Worm (Caenorhabditis elegans) whole organism, late embryonic: Measurements from ENCODE around the gene tag-325.

Experiments used
- C08G9.2 ChIP-seq: sonication (generic microtip); optimal IDR thresholded peaks from 2 replicates; lab custom pipeline; 2016; ENCODE audit warnings: mild to moderate bottlenecking, missing genetic modification characterization, moderate library complexity, missing compliant biosample characterization
- C38D4.7 ChIP-seq: fragments of 200-800 bp; sonication (Bioruptor generic); optimal IDR thresholded peaks from 2 replicates; lab custom pipeline; 2018; ENCODE audit warnings: mild to moderate bottlenecking, missing genetic modification characterization, moderate library complexity, missing compliant biosample characterization
- F13H6.1 ChIP-seq: sonication (generic microtip); optimal IDR thresholded peaks from 2 replicates; lab custom pipeline; 2016; ENCODE audit warnings: missing genetic modification characterization, missing compliant biosample characterization
- T23F11.4 ChIP-seq: fragments of 200-800 bp; sonication (Bioruptor generic); optimal IDR thresholded peaks from 2 replicates; lab custom pipeline; 2018; ENCODE audit warnings: mild to moderate bottlenecking, missing genetic modification characterization, missing compliant biosample characterization
- Y22D7AL.16 ChIP-seq: sonication (generic microtip); optimal IDR thresholded peaks from 2 replicates; lab custom pipeline; 2016; ENCODE audit warnings: missing genetic modification characterization, missing compliant biosample characterization
- ceh-14 ChIP-seq: sonication (generic microtip); optimal IDR thresholded peaks from 2 replicates; lab custom pipeline; 2016; ENCODE audit warnings: missing genotype, missing genetic modification characterization, missing compliant biosample characterization
- ceh-19 ChIP-seq: fragments of 200-800 bp; sonication (Bioruptor generic); optimal IDR thresholded peaks from 2 replicates; lab custom pipeline; 2018; ENCODE audit warnings: mild to moderate bottlenecking, missing genetic modification characterization, missing compliant biosample characterization
- ceh-22 ChIP-seq: sonication (generic microtip); optimal IDR thresholded peaks from 2 replicates; lab custom pipeline; 2017; ENCODE audit warnings: missing biosample characterization, missing genetic modification characterization
- ceh-30 ChIP-seq: fragments of 150-350 bp; optimal IDR thresholded peaks from 2 replicates; lab custom pipeline; 2014; ENCODE audit warnings: missing biosample characterization, missing genetic modification characterization
- ceh-34 ChIP-seq: sonication (generic microtip); optimal IDR thresholded peaks from 2 replicates; lab custom pipeline; 2016; ENCODE audit warnings: mild to moderate bottlenecking, missing genetic modification characterization, missing compliant biosample characterization
- ceh-48 ChIP-seq: sonication (generic microtip); optimal IDR thresholded peaks from 2 replicates; lab custom pipeline; 2016; ENCODE audit warnings: missing genetic modification characterization, inconsistent platforms, missing compliant biosample characterization
- ceh-6 ChIP-seq: fragments of 200-800 bp; sonication (Bioruptor generic); optimal IDR thresholded peaks from 2 replicates; lab custom pipeline; 2018; ENCODE audit warnings: mild to moderate bottlenecking, missing genetic modification characterization, missing compliant biosample characterization
- ceh-9 ChIP-seq: sonication (generic microtip); optimal IDR thresholded peaks from 2 replicates; lab custom pipeline; 2016; ENCODE audit warnings: mild to moderate bottlenecking, missing genetic modification characterization, inconsistent platforms, missing compliant biosample characterization
- che-1 ChIP-seq: sonication (generic microtip); optimal IDR thresholded peaks from 2 replicates; lab custom pipeline; 2016; ENCODE audit warnings: mild to moderate bottlenecking, missing genetic modification characterization, missing compliant biosample characterization
- elt-2 ChIP-seq: sonication (generic microtip); optimal IDR thresholded peaks from 2 replicates; lab custom pipeline; 2016; ENCODE audit warnings: missing genetic modification reagents, missing genetic modification characterization, missing compliant biosample characterization
- eyg-1 ChIP-seq: sonication (generic microtip); optimal IDR thresholded peaks from 2 replicates; lab custom pipeline; 2016; ENCODE audit warnings: missing genotype, missing genetic modification characterization, missing compliant biosample characterization
- fkh-10 ChIP-seq: fragments of 150-350 bp; optimal IDR thresholded peaks from 2 replicates; lab custom pipeline; 2014; ENCODE audit warnings: missing biosample characterization, missing genetic modification reagents, missing genetic modification characterization
- hlh-13 ChIP-seq: fragments of 200-800 bp; sonication (Bioruptor generic); optimal IDR thresholded peaks from 2 replicates; lab custom pipeline; 2018; ENCODE audit warnings: mild to moderate bottlenecking, missing genetic modification characterization, missing compliant biosample characterization
- hlh-30 ChIP-seq: sonication (generic microtip); optimal IDR thresholded peaks from 2 replicates; lab custom pipeline; 2017; ENCODE audit warnings: antibody characterized with exemption, missing genetic modification characterization, missing compliant biosample characterization; ENCODE audit not compliant: insufficient read depth
- mec-3 ChIP-seq: sonication (generic microtip); optimal IDR thresholded peaks from 2 replicates; lab custom pipeline; 2016; ENCODE audit warnings: borderline replicate concordance, missing genetic modification characterization, missing compliant biosample characterization
- nfya-1 ChIP-seq: sonication (generic microtip); optimal IDR thresholded peaks from 2 replicates; lab custom pipeline; 2017; ENCODE audit warnings: missing genetic modification characterization, mild to moderate bottlenecking, missing compliant biosample characterization, antibody characterized with exemption, moderate library complexity
- nhr-11 ChIP-seq: fragments of 150-350 bp; optimal IDR thresholded peaks from 2 replicates; lab custom pipeline; 2014; ENCODE audit warnings: missing biosample characterization, missing genetic modification characterization
- pag-3 ChIP-seq: sonication (generic microtip); optimal IDR thresholded peaks from 2 replicates; lab custom pipeline; 2016; ENCODE audit warnings: missing compliant biosample characterization, missing genetic modification characterization, borderline replicate concordance
- pax-1 ChIP-seq: fragments of 150-350 bp; optimal IDR thresholded peaks from 2 replicates; lab custom pipeline; 2014; ENCODE audit warnings: missing biosample characterization, missing genetic modification characterization
- pha-4 ChIP-seq: fragments of 150-350 bp; optimal IDR thresholded peaks from 2 replicates; lab custom pipeline; 2018; ENCODE audit warnings: missing biosample characterization, missing genetic modification reagents, missing genetic modification characterization
- pqm-1 ChIP-seq: sonication (generic microtip); optimal IDR thresholded peaks from 2 replicates; lab custom pipeline; 2016; ENCODE audit warnings: missing genetic modification characterization, missing compliant biosample characterization
- ref-2 ChIP-seq: sonication (generic microtip); optimal IDR thresholded peaks from 2 replicates; lab custom pipeline; 2016; ENCODE audit warnings: missing genetic modification characterization, missing compliant biosample characterization
- rnt-1 ChIP-seq: sonication (generic microtip); optimal IDR thresholded peaks from 2 replicates; lab custom pipeline; 2016; ENCODE audit warnings: missing genetic modification characterization, missing compliant biosample characterization
- sdc-2 ChIP-seq: sonication (generic microtip); optimal IDR thresholded peaks from 2 replicates; lab custom pipeline; 2016; ENCODE audit warnings: missing genotype, missing genetic modification characterization, missing compliant biosample characterization
- syd-9 ChIP-seq: sonication (generic microtip); optimal IDR thresholded peaks from 2 replicates; lab custom pipeline; 2016; ENCODE audit warnings: mild to moderate bottlenecking, missing genetic modification characterization, moderate library complexity, missing compliant biosample characterization
- tbx-7 ChIP-seq: sonication (generic microtip); optimal IDR thresholded peaks from 2 replicates; lab custom pipeline; 2016; ENCODE audit warnings: missing genotype, missing genetic modification characterization, missing compliant biosample characterization
- unc-3 ChIP-seq, 2 experiments: fragments of 200-800 bp in 1 of 2; sonication (Bioruptor generic) in 1 of 2; sonication (generic microtip) in 1 of 2; conservative IDR thresholded peaks in 1 of 2; optimal IDR thresholded peaks in 1 of 2; 2 replicates each; pipeline versions ENCODE4 v1.3.6 to Lab custom; 2016 to 2022; ENCODE audit warnings: missing compliant biosample characterization in 2 of 2, missing genetic modification characterization in 2 of 2, missing genetic modification reagents in 1 of 2
- unc-42 ChIP-seq: sonication (generic microtip); optimal IDR thresholded peaks from 2 replicates; lab custom pipeline; 2016; ENCODE audit warnings: missing genotype, missing genetic modification characterization, missing compliant biosample characterization

Gene tag-325

ce11 chrIII:4830207-4830606 is 33.6 kb downstream of the tag-325 start, which contains the start of gene nspd-9:
Gene nspd-9, minus strand, starts transcription at chrIII:4830307.
- TF ChIP-seq ceh-9 (tag; lab: Kevin White, UChicago): no peak
- no peak for TF ChIP-seq C08G9.2 (tag; lab: Kevin White, UChicago)
- no peak for TF ChIP-seq F13H6.1 (tag; lab: Kevin White, UChicago)
- TF ChIP-seq pqm-1 (tag; lab: Kevin White, UChicago): no peak
- TF ChIP-seq nfya-1 (tag; lab: Kevin White, UChicago): no peak
- TF ChIP-seq T23F11.4 (GFP tag; lab: Kevin White, UChicago): no peak
- no peak for TF ChIP-seq Y22D7AL.16 (tag; lab: Kevin White, UChicago)
- TF ChIP-seq ceh-34 (tag; lab: Kevin White, UChicago): no peak
- no peak for TF ChIP-seq hlh-13

DNA sequence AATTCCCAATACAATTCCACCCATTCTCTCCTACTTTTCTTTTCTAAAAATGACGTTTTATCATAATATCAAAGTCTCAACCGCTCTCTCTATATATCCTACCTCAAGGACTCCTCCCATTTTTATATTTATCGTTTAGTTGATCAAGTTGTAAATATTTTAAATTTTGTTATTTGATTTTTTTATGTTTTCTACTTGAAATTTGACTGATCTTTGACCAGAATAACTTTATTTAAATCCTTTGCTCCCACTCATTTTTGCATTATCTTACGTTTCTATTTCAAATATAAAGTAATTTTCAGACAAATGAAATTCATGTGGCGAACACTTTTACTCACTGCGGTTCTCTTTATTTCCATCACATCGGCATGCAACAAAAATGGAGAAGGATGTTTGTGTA is 40.8 kb downstream of the tag-325 start, which contains the start of the genes acbp-7 and F26A1.19:
Gene acbp-7 (plus strand): TSS at position 301 of the 400 bp plus-strand sequence.
Gene F26A1.19 (plus strand): TSS at position 303 of the 400 bp plus-strand sequence.
- TF ChIP-seq ref-2 (tag; lab: Kevin White, UChicago): no peak
- no peak for TF ChIP-seq C38D4.7
- TF ChIP-seq rnt-1 (tag; lab: Kevin White, UChicago): no peak
- TF ChIP-seq nhr-11: no peak
- no peak for TF ChIP-seq ceh-48 (tag; lab: Kevin White, UChicago)
- TF ChIP-seq hlh-13: no peak
- TF ChIP-seq hlh-30 (tag; lab: Kevin White, UChicago): no peak
- no peak for TF ChIP-seq pax-1 (tag; lab: Kevin White, UChicago)
- no peak for TF ChIP-seq ceh-30 (tag; lab: Kevin White, UChicago)
- no peak for TF ChIP-seq che-1
- TF ChIP-seq ceh-22 (tag; lab: Kevin White, UChicago): no peak
- no peak for TF ChIP-seq Y22D7AL.16 (tag; lab: Kevin White, UChicago)

DNA sequence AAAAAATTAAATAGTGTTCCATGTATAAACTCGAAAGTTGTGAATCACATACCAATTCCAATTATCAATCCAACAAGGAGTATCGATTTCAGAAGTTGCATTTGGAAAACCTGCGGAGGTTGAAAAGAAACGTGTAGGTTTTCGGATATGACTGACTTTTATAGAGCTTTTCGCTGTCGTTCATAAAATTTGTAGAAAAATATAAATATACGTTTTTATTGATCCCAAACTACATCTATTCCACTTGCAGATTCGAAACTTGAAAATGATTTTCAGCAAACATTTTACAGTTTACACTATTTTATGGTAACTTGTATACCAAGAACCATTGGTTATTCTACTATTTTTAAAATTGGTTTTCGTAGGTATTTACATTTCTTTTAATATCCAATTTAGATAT is 45.5 kb downstream of the tag-325 start, which contains the start of gene clec-156:
Gene clec-156 (minus strand): TSS at position 101 of the 400 bp plus-strand sequence.
- TF ChIP-seq unc-42: no peak
- no peak for TF ChIP-seq fkh-10 (GFP tag; lab: Kevin White, UChicago)
- TF ChIP-seq ceh-6 (GFP tag; lab: Kevin White, UChicago): no peak
- TF ChIP-seq eyg-1: no peak
- TF ChIP-seq rnt-1 (tag; lab: Kevin White, UChicago): no peak

DNA sequence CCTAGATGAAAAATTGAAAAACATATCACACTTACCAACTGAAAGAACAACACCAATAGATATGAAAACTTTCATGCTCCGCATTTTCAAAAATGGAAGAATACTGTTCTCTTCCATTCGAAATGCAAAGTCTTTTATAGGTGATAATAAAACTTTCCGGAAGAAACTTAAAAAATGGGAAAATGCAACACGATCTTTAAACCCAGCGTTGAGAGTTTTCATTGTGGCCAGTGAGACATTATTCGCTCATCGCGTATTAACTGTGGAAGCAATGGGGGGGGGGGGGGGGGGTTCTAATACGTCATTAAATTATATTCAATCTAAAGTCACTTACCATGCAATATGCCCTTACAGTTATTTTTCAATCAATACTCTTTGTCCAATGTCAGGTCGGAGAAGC is 47.7 kb downstream of the tag-325 start, which contains the start of the genes clec-157 and fkh-5:
Gene clec-157 (minus strand): TSS at position 101 of the 400 bp plus-strand sequence.
Gene fkh-5 (plus strand): TSS at position 336 of the 400 bp plus-strand sequence.
- no peak for TF ChIP-seq unc-42
- no peak for TF ChIP-seq pha-4 (tag; lab: Kevin White, UChicago)
- TF ChIP-seq tbx-7 (tag; lab: Kevin White, UChicago): no peak
- no peak for TF ChIP-seq sdc-2 (tag; lab: Kevin White, UChicago)
- no peak for TF ChIP-seq ceh-14
- no peak for TF ChIP-seq pqm-1 (tag; lab: Kevin White, UChicago)
- no peak for TF ChIP-seq F13H6.1 (tag; lab: Kevin White, UChicago)
- no peak for TF ChIP-seq ceh-19 (GFP tag; lab: Kevin White, UChicago)
- TF ChIP-seq unc-3 (GFP tag; conservative IDR thresholded peaks at IDR 0.05; lab: Robert Waterston, UW): no peak
- TF ChIP-seq unc-3 (tag; optimal IDR thresholded peaks at IDR 0.05; lab: Kevin White, UChicago): no peak
- TF ChIP-seq syd-9 (tag; lab: Kevin White, UChicago): no peak
- no peak for TF ChIP-seq pag-3 (tag; lab: Kevin White, UChicago)
- no peak for TF ChIP-seq Y22D7AL.16 (tag; lab: Kevin White, UChicago)
- TF ChIP-seq mec-3 (tag; lab: Kevin White, UChicago): no peak
- no peak for TF ChIP-seq ceh-48 (tag; lab: Kevin White, UChicago)
- TF ChIP-seq elt-2 (tag; lab: Kevin White, UChicago): no peak
